Fruit fly (Drosophila melanogaster) whole organism, pupa: ENCODE results near the gene side-III.

Experiments
- CG14655 ChIP-seq: fragments of 200-800 bp; sonication (Bioruptor generic); optimal IDR thresholded peaks from 3 replicates; lab custom pipeline; 2017; ENCODE audit warnings: mild to moderate bottlenecking, missing biosample characterization, missing genetic modification reagents, missing genetic modification characterization
- CG34367 ChIP-seq: fragments of 200-800 bp; sonication (Bioruptor generic); optimal IDR thresholded peaks from 2 replicates; lab custom pipeline; 2018; ENCODE audit warnings: missing biosample characterization, mild to moderate bottlenecking, missing genetic modification characterization
- CG9948 ChIP-seq: fragments of 200-800 bp; sonication (Bioruptor generic); optimal IDR thresholded peaks from 2 replicates; lab custom pipeline; 2018; ENCODE audit warnings: missing biosample characterization, mild to moderate bottlenecking, missing genetic modification characterization, moderate library complexity
- D1 ChIP-seq: fragments of 200-800 bp; sonication (Bioruptor generic); optimal IDR thresholded peaks from 2 replicates; lab custom pipeline; 2018; ENCODE audit warnings: missing biosample characterization, mild to moderate bottlenecking, missing genetic modification characterization, moderate library complexity
- gl ChIP-seq: fragments of 200-800 bp; sonication (Bioruptor generic); optimal IDR thresholded peaks from 2 replicates; lab custom pipeline; 2018; ENCODE audit warnings: missing biosample characterization, mild to moderate bottlenecking, missing genetic modification characterization

DNA sequence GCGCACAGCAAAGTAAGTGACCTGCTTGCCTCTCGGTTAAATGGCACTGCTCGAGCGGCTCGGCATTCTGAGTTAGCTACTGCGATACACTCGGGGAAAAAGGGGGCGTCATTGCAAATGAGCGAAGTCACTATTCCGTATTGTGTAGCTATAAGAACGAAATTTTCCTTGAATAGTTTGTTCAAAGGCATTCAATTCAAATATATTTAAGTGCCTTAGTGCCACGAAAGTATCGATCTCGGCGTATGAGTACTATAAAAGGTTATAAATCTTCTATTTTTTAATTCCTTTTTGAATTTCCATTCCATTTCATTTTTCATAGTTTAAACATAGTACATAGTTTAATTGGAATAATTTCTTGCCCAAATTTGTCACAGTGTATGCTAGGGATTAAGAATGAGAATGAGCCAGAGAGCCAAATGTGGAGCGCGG lies 38.9 kb upstream of the side-III start:
- peak; percentile 15 for TF ChIP-seq CG9948
- no peak for TF ChIP-seq CG14655 (GFP tag; lab: Kevin White, UChicago)
- TF ChIP-seq D1 (tag; lab: Kevin White, UChicago): no peak
- TF ChIP-seq gl (tag; lab: Kevin White, UChicago): no peak
- no peak for TF ChIP-seq CG34367 (tag; lab: Kevin White, UChicago)
